Worm (Caenorhabditis elegans) whole organism, L4 larva: ENCODE measurements around the gene Y73F8A.26.
A peak's percentile ranks its signal among the peaks of the same experiment; 100 is the strongest.

Source experiments
- fos-1 ChIP-seq: fragments of 150-350 bp; optimal IDR thresholded peaks from 2 replicates; lab custom pipeline; 2014; ENCODE audit warnings: missing biosample characterization, missing genetic modification characterization
- lim-7 ChIP-seq: fragments of 200-800 bp; sonication (Bioruptor generic); IDR thresholded peaks from 2 replicates; pipeline ENCODE4 v1.3.6; 2022; ENCODE audit warnings: missing genetic modification characterization, missing compliant biosample characterization
- lin-1 ChIP-seq: fragments of 200-800 bp; sonication (Bioruptor generic); IDR thresholded peaks from 2 replicates; pipeline ENCODE4 v1.3.6; 2022; ENCODE audit warnings: missing genetic modification reagents, missing genetic modification characterization, missing compliant biosample characterization
- lin-13 ChIP-seq: fragments of 150-350 bp; optimal IDR thresholded peaks from 2 replicates; lab custom pipeline; 2014; ENCODE audit warnings: missing biosample characterization, missing genetic modification reagents, missing genetic modification characterization
- mxl-2 ChIP-seq: fragments of 200-800 bp; sonication (Bioruptor generic); conservative IDR thresholded peaks from 2 replicates; pipeline ENCODE4 v1.3.6; 2022; ENCODE audit warnings: missing genetic modification reagents, missing genetic modification characterization, missing compliant biosample characterization
- unc-62 ChIP-seq, 3 experiments: fragments of 150-350 bp in 1 of 3; sonication (generic microtip); optimal IDR thresholded peaks in 2 of 3; peaks in 1 of 3; 1 replicate in 1 of 3; 2 replicates in 2 of 3; lab custom pipeline; 2014 to 2017; ENCODE audit warnings: missing biosample characterization in 3 of 3, missing genetic modification characterization in 3 of 3, missing genetic modification reagents in 3 of 3, missing genotype in 1 of 3
- vab-7 ChIP-seq: fragments of 200-800 bp; sonication (Bioruptor generic); IDR thresholded peaks from 2 replicates; pipeline ENCODE4 v1.3.6; 2022; ENCODE audit warnings: missing genetic modification reagents, missing genetic modification characterization, missing compliant biosample characterization

ce11 chrIV:15476369-15476768, 2.9 kb downstream of the Y73F8A.26 start:
- TF ChIP-seq lin-1, result no peak
- TF ChIP-seq lim-7 (GFP tag; lab: Robert Waterston, UW), result no peak
- TF ChIP-seq fos-1 (tag; lab: Kevin White, UChicago), result no peak
- no peak for TF ChIP-seq vab-7 (GFP tag; lab: Robert Waterston, UW)
- peak; percentile 33 for TF ChIP-seq lin-13 (GFP tag; lab: Kevin White, UChicago)
- no peak for TF ChIP-seq mxl-2 (GFP tag; lab: Robert Waterston, UW)
- TF ChIP-seq unc-62 (GFP tag; optimal IDR thresholded peaks at IDR 0.05 in 1 of 2; lab: Kevin White, UChicago), result no peak
- no peak for TF ChIP-seq unc-62 (tag; optimal IDR thresholded peaks at IDR 0.05; lab: Kevin White, UChicago)
